3 fruit fly cellular contexts compared by ENCODE assay signal in the genomic region with DNA sequence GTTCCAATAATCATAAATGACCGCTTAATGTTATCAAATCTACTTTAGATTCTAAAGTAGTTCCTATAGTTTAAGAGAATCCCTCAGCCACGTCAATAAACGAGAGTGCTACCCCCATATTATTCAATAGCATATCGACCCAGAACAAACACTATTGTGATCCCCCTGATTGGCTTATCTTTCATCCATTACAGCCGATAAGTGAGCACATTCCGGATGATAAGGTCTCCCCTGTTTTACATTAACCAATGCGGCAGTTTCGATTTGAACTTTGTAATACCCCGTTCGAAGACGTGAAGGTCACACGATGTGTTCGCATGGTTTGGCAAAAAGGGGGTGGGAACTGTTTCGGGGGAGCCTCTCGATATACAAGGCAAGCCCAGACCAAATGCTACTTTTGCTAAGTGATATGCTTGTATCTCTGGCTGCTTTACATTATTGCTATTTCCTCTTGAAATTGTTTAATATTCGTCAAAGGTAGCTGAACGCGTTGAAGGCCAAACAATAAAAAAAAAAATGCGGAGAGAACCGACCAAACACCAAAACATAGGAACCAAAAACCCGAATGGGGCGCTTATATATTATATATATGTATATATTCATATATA.
TF ChIP-seq lines count a peak whose summit lies in the region.

No protein-coding gene starts in this region.

- no peak for TF ChIP-seq CTCF in whole organism, embryonic (GFP tag; optimal IDR thresholded peaks at IDR 0.05; lab: Kevin White, UChicago)

TF ChIP-seq in whole organism, adult, 20 proteins besides CTCF, POLR2A, EP300 and RAD21:
- TF ChIP-seq CG33017 (tag; optimal IDR thresholded peaks at IDR 0.05; lab: Kevin White, UChicago) (no peak), pad (GFP tag; optimal IDR thresholded peaks at IDR 0.05; lab: Kevin White, UChicago) (no peak), kay (GFP tag; lab: Kevin White, UChicago; ENCODE audit: borderline replicate concordance) (peak; percentile 56)

TF ChIP-seq in whole organism, embryonic, 481 proteins besides CTCF, POLR2A, EP300 and RAD21 (continues in another document):
- peak in 1 of 2 experiments; percentile 48 for TF ChIP-seq Eip74EF (GFP tag; optimal IDR thresholded peaks at IDR 0.05; lab: Kevin White, UChicago)
- TF ChIP-seq inv (GFP tag; IDR thresholded peaks at IDR 0.05; lab: Robert Waterston, UW; ENCODE audit: partially characterized antibody), result no peak
- TF ChIP-seq CG15601 (tag; optimal IDR thresholded peaks at IDR 0.05; lab: Kevin White, UChicago), result no peak
- no peak for TF ChIP-seq sc (optimal IDR thresholded peaks at IDR 0.05; lab: Kevin White, UChicago)
- no peak for TF ChIP-seq sc (GFP tag; optimal IDR thresholded peaks at IDR 0.05; lab: Kevin White, UChicago)
- TF ChIP-seq CG11398 (GFP tag; optimal IDR thresholded peaks at IDR 0.05; lab: Kevin White, UChicago), result no peak
- no peak for TF ChIP-seq jing (GFP tag; optimal IDR thresholded peaks at IDR 0.05; lab: Kevin White, UChicago)
- no peak for TF ChIP-seq hbn (GFP tag; IDR thresholded peaks at IDR 0.05; lab: Robert Waterston, UW; ENCODE audit: partially characterized antibody)
- peak; percentile 68; the same call in 2 of the 4 replicates for TF ChIP-seq chinmo (GFP tag; IDR thresholded peaks at IDR 0.05; lab: Robert Waterston, UW; ENCODE audit: partially characterized antibody)
- peak; percentile 46 for TF ChIP-seq Nf-YC (tag; optimal IDR thresholded peaks at IDR 0.05; lab: Kevin White, UChicago)
- TF ChIP-seq mam (GFP tag; optimal IDR thresholded peaks at IDR 0.05; lab: Kevin White, UChicago), result no peak
- TF ChIP-seq oc (tag; optimal IDR thresholded peaks at IDR 0.05; lab: Kevin White, UChicago), result no peak
- 0 out of 2 replicates have a peak, but pooled peaks have one; percentile 38 for TF ChIP-seq GATAe (GFP tag; conservative IDR thresholded peaks at IDR 0.05; lab: Robert Waterston, UW)
- peak; percentile 73 for TF ChIP-seq CG34376 (GFP tag; optimal IDR thresholded peaks at IDR 0.05; lab: Kevin White, UChicago)
- TF ChIP-seq CG6813 (GFP tag; optimal IDR thresholded peaks at IDR 0.05; lab: Kevin White, UChicago), result peak; percentile 8
- no peak for TF ChIP-seq CG12744 (GFP tag; optimal IDR thresholded peaks at IDR 0.05; lab: Kevin White, UChicago)
- no peak for TF ChIP-seq CG1792 (GFP tag; optimal IDR thresholded peaks at IDR 0.05; lab: Kevin White, UChicago)
- TF ChIP-seq CG4424 (GFP tag; optimal IDR thresholded peaks at IDR 0.05; lab: Kevin White, UChicago), result no peak
- TF ChIP-seq CG12071 (GFP tag; optimal IDR thresholded peaks at IDR 0.05; lab: Kevin White, UChicago), result peak; percentile 1
- peak; percentile 28 for TF ChIP-seq CG3281 (GFP tag; optimal IDR thresholded peaks at IDR 0.05; lab: Kevin White, UChicago)
- TF ChIP-seq CG1233 (GFP tag; optimal IDR thresholded peaks at IDR 0.05; lab: Kevin White, UChicago), result peak; percentile 2
- TF ChIP-seq sisA (GFP tag; IDR thresholded peaks at IDR 0.05; lab: Robert Waterston, UW), result no peak
- no peak for TF ChIP-seq dysf (GFP tag; IDR thresholded peaks at IDR 0.05; lab: Robert Waterston, UW)
- no peak for TF ChIP-seq CG32532 (GFP tag; IDR thresholded peaks at IDR 0.05; lab: Robert Waterston, UW)
- TF ChIP-seq CG9727 (GFP tag; optimal IDR thresholded peaks at IDR 0.05; lab: Kevin White, UChicago), result no peak
- peak; percentile 82 for TF ChIP-seq ftz-f1 (GFP tag; optimal IDR thresholded peaks at IDR 0.05; lab: Kevin White, UChicago)
- TF ChIP-seq gsb (GFP tag; IDR thresholded peaks at IDR 0.05; lab: Robert Waterston, UW), result peak; percentile 10; the same call in 1 of the 2 replicates
- no peak for TF ChIP-seq ase (GFP tag; IDR thresholded peaks at IDR 0.05; lab: Robert Waterston, UW)
- TF ChIP-seq pb (GFP tag; optimal IDR thresholded peaks at IDR 0.05; lab: Kevin White, UChicago), result no peak
- peak; percentile 95 for TF ChIP-seq grn (GFP tag; optimal IDR thresholded peaks at IDR 0.05; lab: Kevin White, UChicago)
- peak; percentile 42 for TF ChIP-seq CG13894 (tag; optimal IDR thresholded peaks at IDR 0.05; lab: Kevin White, UChicago)
- peak; percentile 70 for TF ChIP-seq CG7987 (GFP tag; optimal IDR thresholded peaks at IDR 0.05; lab: Kevin White, UChicago)
- peak; percentile 76 for TF ChIP-seq Med (GFP tag; lab: Kevin White, UChicago)
- peak in 1 of 2 experiments; percentile 77 for TF ChIP-seq Pdp1 (GFP tag; optimal IDR thresholded peaks at IDR 0.05; lab: Kevin White, UChicago)
- TF ChIP-seq Max (GFP tag; optimal IDR thresholded peaks at IDR 0.05; lab: Kevin White, UChicago), result no peak
- peak; percentile 83 for TF ChIP-seq sug (tag; optimal IDR thresholded peaks at IDR 0.05; lab: Kevin White, UChicago)
- no peak for TF ChIP-seq zen2 (GFP tag; IDR thresholded peaks at IDR 0.05; lab: Robert Waterston, UW; ENCODE audit: partially characterized antibody)
- peak; percentile 28 for TF ChIP-seq lab (GFP tag; optimal IDR thresholded peaks at IDR 0.05; lab: Kevin White, UChicago)
- TF ChIP-seq Dip3 (GFP tag; optimal IDR thresholded peaks at IDR 0.05; lab: Kevin White, UChicago), result no peak

TF ChIP-seq in whole organism, wandering third instar larva, 38 proteins besides CTCF, POLR2A, EP300 and RAD21:
- no peak for TF ChIP-seq Rel (GFP tag; optimal IDR thresholded peaks at IDR 0.05; lab: Kevin White, UChicago)
- TF ChIP-seq Rel (tag; optimal IDR thresholded peaks at IDR 0.05; lab: Kevin White, UChicago), result peak; percentile 60
- TF ChIP-seq Hnf4 (GFP tag; optimal IDR thresholded peaks at IDR 0.05; lab: Kevin White, UChicago), result no peak
